Worm (Caenorhabditis elegans) whole organism, L4 larva: ENCODE data around the gene flp-21.

Experiments
- F26F4.8 ChIP-seq: fragments of 200-800 bp; sonication (Bioruptor generic); conservative IDR thresholded peaks from 2 replicates; pipeline ENCODE4 v1.3.6; 2022; ENCODE audit warnings: missing genetic modification characterization, missing compliant biosample characterization
- T20F7.1 ChIP-seq: fragments of 200-800 bp; sonication (Bioruptor generic); optimal IDR thresholded peaks from 2 replicates; lab custom pipeline; 2018; ENCODE audit warnings: mild to moderate bottlenecking, missing genetic modification characterization, missing compliant biosample characterization
- Y105C5A.15 ChIP-seq: fragments of 200-800 bp; sonication (Bioruptor generic); IDR thresholded peaks from 2 replicates; pipeline ENCODE4 v1.3.6; 2022; ENCODE audit warnings: missing genetic modification characterization, missing compliant biosample characterization
- Y5F2A.4 ChIP-seq: fragments of 200-800 bp; sonication (Bioruptor generic); optimal IDR thresholded peaks from 2 replicates; lab custom pipeline; 2018; ENCODE audit warnings: mild to moderate bottlenecking, missing genetic modification characterization, missing compliant biosample characterization
- aha-1 ChIP-seq: fragments of 150-350 bp; peaks from one replicate; lab custom pipeline; 2014; ENCODE audit warnings: missing biosample characterization, missing genetic modification characterization
- aly-2 ChIP-seq: sonication (generic microtip); optimal IDR thresholded peaks from 2 replicates; lab custom pipeline; 2018; ENCODE audit warnings: missing biosample characterization, missing genetic modification characterization
- arid-1 ChIP-seq: fragments of 200-800 bp; sonication (Bioruptor generic); conservative IDR thresholded peaks from 2 replicates; pipeline ENCODE4 v1.3.6; 2022; ENCODE audit warnings: missing genetic modification reagents, missing genetic modification characterization, missing compliant biosample characterization
- attf-4 ChIP-seq: sonication (generic microtip); optimal IDR thresholded peaks from 3 replicates; lab custom pipeline; 2017; ENCODE audit warnings: missing biosample characterization, missing genetic modification characterization
- ceh-44 ChIP-seq: fragments of 200-800 bp; sonication (Bioruptor generic); IDR thresholded peaks from 2 replicates; pipeline ENCODE4 v1.3.6; 2022; ENCODE audit warnings: missing genetic modification reagents, missing genetic modification characterization, missing compliant biosample characterization
- ces-1 ChIP-seq: fragments of 150-350 bp; sonication (generic microtip); optimal IDR thresholded peaks from 4 replicates; lab custom pipeline; 2014; ENCODE audit warnings: missing biosample characterization, missing genetic modification reagents, missing genetic modification characterization
- cey-2 ChIP-seq: sonication (generic microtip); optimal IDR thresholded peaks from 3 replicates; lab custom pipeline; 2017; ENCODE audit warnings: missing genetic modification characterization, mild to moderate bottlenecking, missing compliant biosample characterization, antibody characterized with exemption, borderline replicate concordance; ENCODE audit not compliant: insufficient read depth
- ctbp-1 ChIP-seq: fragments of 200-800 bp; sonication (Bioruptor generic); IDR thresholded peaks from 2 replicates; pipeline ENCODE4 v1.3.6; 2022; ENCODE audit warnings: missing genetic modification reagents, missing genetic modification characterization, missing compliant biosample characterization
- daf-19 ChIP-seq: fragments of 200-800 bp; sonication (Bioruptor generic); conservative IDR thresholded peaks from 2 replicates; pipeline ENCODE4 v1.3.6; 2022; ENCODE audit warnings: missing genetic modification characterization, missing compliant biosample characterization
- dmd-6 ChIP-seq: fragments of 200-800 bp; sonication (Bioruptor generic); IDR thresholded peaks from 2 replicates; pipeline ENCODE4 v1.3.6; 2022; ENCODE audit warnings: missing genetic modification reagents, missing genetic modification characterization, missing compliant biosample characterization
- duxl-1 ChIP-seq: sonication (generic microtip); optimal IDR thresholded peaks from 2 replicates; lab custom pipeline; 2016; ENCODE audit warnings: mild to moderate bottlenecking, missing genetic modification characterization, moderate library complexity, missing compliant biosample characterization; ENCODE audit not compliant: poor library complexity
- dve-1 ChIP-seq: sonication (generic microtip); optimal IDR thresholded peaks from 2 replicates; lab custom pipeline; 2017; ENCODE audit warnings: antibody characterized with exemption, mild to moderate bottlenecking, missing genetic modification characterization, missing compliant biosample characterization; ENCODE audit not compliant: insufficient read depth
- egl-27 ChIP-seq: sonication (generic microtip); optimal IDR thresholded peaks from 3 replicates; lab custom pipeline; 2017; ENCODE audit warnings: missing biosample characterization, missing genetic modification reagents, missing genetic modification characterization
- gei-8 ChIP-seq: fragments of 200-800 bp; sonication (Bioruptor generic); optimal IDR thresholded peaks from 2 replicates; lab custom pipeline; 2018; ENCODE audit warnings: mild to moderate bottlenecking, missing genetic modification characterization, missing compliant biosample characterization
- hif-1 ChIP-seq, 2 experiments: sonication (generic microtip); optimal IDR thresholded peaks; 2 replicates each; lab custom pipeline; 2016 to 2017; ENCODE audit warnings: missing compliant biosample characterization in 2 of 2, missing genetic modification characterization in 2 of 2, missing genetic modification reagents in 2 of 2, missing genotype in 2 of 2, mild to moderate bottlenecking in 1 of 2
- hlh-11 ChIP-seq: fragments of 200-800 bp; sonication (Bioruptor generic); optimal IDR thresholded peaks from 2 replicates; lab custom pipeline; 2018; ENCODE audit warnings: mild to moderate bottlenecking, missing genetic modification characterization, missing compliant biosample characterization
- hlh-30 ChIP-seq: sonication (generic microtip); optimal IDR thresholded peaks from 2 replicates; lab custom pipeline; 2017; ENCODE audit warnings: antibody characterized with exemption, mild to moderate bottlenecking, missing genetic modification characterization, missing compliant biosample characterization; ENCODE audit not compliant: insufficient read depth
- lin-1 ChIP-seq: fragments of 200-800 bp; sonication (Bioruptor generic); IDR thresholded peaks from 2 replicates; pipeline ENCODE4 v1.3.6; 2022; ENCODE audit warnings: missing genetic modification reagents, missing genetic modification characterization, missing compliant biosample characterization
- lin-15B ChIP-seq: fragments of 150-350 bp; sonication (generic microtip); optimal IDR thresholded peaks from 3 replicates; lab custom pipeline; 2014; ENCODE audit warnings: missing biosample characterization, missing genetic modification characterization
- lin-38 ChIP-seq: fragments of 200-800 bp; sonication (Bioruptor generic); IDR thresholded peaks from 2 replicates; pipeline ENCODE4 v1.3.6; 2022; ENCODE audit warnings: missing genetic modification reagents, missing genetic modification characterization, missing compliant biosample characterization
- lin-39 ChIP-seq: fragments of 150-350 bp; optimal IDR thresholded peaks from 2 replicates; lab custom pipeline; 2014; ENCODE audit warnings: missing biosample characterization, missing genetic modification reagents, missing genetic modification characterization
- lsy-2 ChIP-seq, 2 experiments: fragments of 150-350 bp in 1 of 2; sonication (generic microtip) in 1 of 2; optimal IDR thresholded peaks; 2 replicates each; lab custom pipeline; 2014 to 2017; ENCODE audit warnings: missing biosample characterization in 2 of 2, missing genetic modification characterization in 2 of 2
- mdl-1 ChIP-seq, 2 experiments: fragments of 150-350 bp in 1 of 2; sonication (generic microtip) in 1 of 2; optimal IDR thresholded peaks; 2 replicates each; lab custom pipeline; 2014 to 2017; ENCODE audit warnings: missing biosample characterization in 2 of 2, missing genetic modification characterization in 2 of 2
- mep-1 ChIP-seq: fragments of 150-350 bp; sonication (generic microtip); optimal IDR thresholded peaks from 3 replicates; lab custom pipeline; 2014; ENCODE audit warnings: missing biosample characterization, missing genetic modification characterization
- mes-2 ChIP-seq: sonication (generic microtip); optimal IDR thresholded peaks from 2 replicates; lab custom pipeline; 2016; ENCODE audit warnings: missing genotype, mild to moderate bottlenecking, missing genetic modification characterization, missing compliant biosample characterization; ENCODE audit not compliant: poor library complexity, severe bottlenecking
- mxl-2 ChIP-seq: fragments of 200-800 bp; sonication (Bioruptor generic); conservative IDR thresholded peaks from 2 replicates; pipeline ENCODE4 v1.3.6; 2022; ENCODE audit warnings: missing genetic modification reagents, missing genetic modification characterization, missing compliant biosample characterization
- nhr-10 ChIP-seq: fragments of 150-350 bp; optimal IDR thresholded peaks from 2 replicates; lab custom pipeline; 2014; ENCODE audit warnings: missing biosample characterization, missing genetic modification characterization
- nhr-102 ChIP-seq: sonication (generic microtip); optimal IDR thresholded peaks from 2 replicates; lab custom pipeline; 2016; ENCODE audit warnings: mild to moderate bottlenecking, missing genetic modification characterization, moderate library complexity, missing compliant biosample characterization
- nhr-11 ChIP-seq: fragments of 150-350 bp; optimal IDR thresholded peaks from 2 replicates; lab custom pipeline; 2014; ENCODE audit warnings: missing biosample characterization, missing genetic modification characterization
- nhr-237 ChIP-seq: sonication (generic microtip); optimal IDR thresholded peaks from 2 replicates; lab custom pipeline; 2017; ENCODE audit warnings: missing biosample characterization, missing genetic modification characterization
- nhr-28 ChIP-seq: fragments of 150-350 bp; optimal IDR thresholded peaks from 2 replicates; lab custom pipeline; 2014; ENCODE audit warnings: missing biosample characterization, missing genetic modification characterization
- nhr-48 ChIP-seq: sonication (generic microtip); optimal IDR thresholded peaks from 2 replicates; lab custom pipeline; 2016; ENCODE audit warnings: mild to moderate bottlenecking, missing genetic modification characterization, missing compliant biosample characterization
- nhr-6 ChIP-seq: fragments of 150-350 bp; optimal IDR thresholded peaks from 2 replicates; lab custom pipeline; 2014; ENCODE audit warnings: missing biosample characterization, missing genetic modification characterization
- nhr-77 ChIP-seq: fragments of 150-350 bp; optimal IDR thresholded peaks from 2 replicates; lab custom pipeline; 2014; ENCODE audit warnings: missing biosample characterization, missing genetic modification characterization
- pha-4 ChIP-seq, 2 experiments: fragments of 150-350 bp in 1 of 2; fragments of 200-800 bp in 1 of 2; sonication (Bioruptor generic) in 1 of 2; IDR thresholded peaks in 1 of 2; optimal IDR thresholded peaks in 1 of 2; 2 replicates each; pipeline versions ENCODE4 v1.3.6 to Lab custom; 2014 to 2022; ENCODE audit warnings: missing genetic modification characterization in 2 of 2, missing genetic modification reagents in 2 of 2, missing biosample characterization in 1 of 2, missing compliant biosample characterization in 1 of 2
- php-3 ChIP-seq: fragments of 200-800 bp; sonication (Bioruptor generic); IDR thresholded peaks from 2 replicates; pipeline ENCODE4 v1.3.6; 2022; ENCODE audit warnings: missing genetic modification reagents, missing genetic modification characterization, missing compliant biosample characterization
- pqm-1 ChIP-seq: sonication (generic microtip); optimal IDR thresholded peaks from 2 replicates; lab custom pipeline; 2017; ENCODE audit warnings: missing biosample characterization, missing genetic modification characterization
- saeg-2 ChIP-seq: fragments of 200-800 bp; sonication (Bioruptor generic); IDR thresholded peaks from 2 replicates; pipeline ENCODE4 v1.3.6; 2022; ENCODE audit warnings: missing genetic modification reagents, missing genetic modification characterization, missing compliant biosample characterization
- set-16 ChIP-seq: fragments of 200-800 bp; sonication (Bioruptor generic); IDR thresholded peaks from 2 replicates; pipeline ENCODE4 v1.3.6; 2022; ENCODE audit warnings: missing genetic modification reagents, missing genetic modification characterization, missing compliant biosample characterization
- tra-1 ChIP-seq: fragments of 200-800 bp; sonication (Bioruptor generic); IDR thresholded peaks from 2 replicates; pipeline ENCODE4 v1.3.6; 2022; ENCODE audit warnings: missing genetic modification reagents, missing genetic modification characterization, missing compliant biosample characterization
- unc-130 ChIP-seq: sonication (generic microtip); optimal IDR thresholded peaks from 2 replicates; lab custom pipeline; 2016; ENCODE audit warnings: missing genetic modification reagents, missing genetic modification characterization, missing compliant biosample characterization
- unc-62 ChIP-seq, 3 experiments: fragments of 150-350 bp in 1 of 3; sonication (generic microtip); optimal IDR thresholded peaks in 2 of 3; peaks in 1 of 3; 1 replicate in 1 of 3; 2 replicates in 2 of 3; lab custom pipeline; 2014 to 2017; ENCODE audit warnings: missing biosample characterization in 3 of 3, missing genetic modification characterization in 3 of 3, missing genetic modification reagents in 3 of 3, missing genotype in 1 of 3
- zip-11 ChIP-seq: fragments of 200-800 bp; sonication (Bioruptor generic); IDR thresholded peaks from 2 replicates; pipeline ENCODE4 v1.3.6; 2022; ENCODE audit warnings: missing genetic modification characterization, missing compliant biosample characterization

flp-21 gene

ce11 chrV:7793067-7793466 is at the start of gene flp-21:
flp-21 (plus strand) TSS chrV:7793367.
- TF ChIP-seq nhr-10 (no peak), nhr-6 (tag; lab: Kevin White, UChicago) (no peak), ces-1 (GFP tag; lab: Kevin White, UChicago) (no peak), Y5F2A.4 (GFP tag; lab: Kevin White, UChicago) (no peak), duxl-1 (tag; lab: Kevin White, UChicago) (no peak), daf-19 (no peak), nhr-48 (tag; lab: Kevin White, UChicago) (no peak), aly-2 (tag; lab: Kevin White, UChicago) (no peak), F26F4.8 (GFP tag; lab: Robert Waterston, UW) (no peak), arid-1 (GFP tag; lab: Robert Waterston, UW) (no peak), dmd-6 (GFP tag; lab: Robert Waterston, UW) (no peak), lin-39 (tag; lab: Kevin White, UChicago) (no peak), pha-4 (GFP tag; IDR thresholded peaks at IDR 0.05; lab: Robert Waterston, UW) (no peak), pha-4 (tag; optimal IDR thresholded peaks at IDR 0.05; lab: Kevin White, UChicago) (no peak), ctbp-1 (GFP tag; lab: Robert Waterston, UW) (no peak), zip-11 (no peak), pqm-1 (tag; lab: Kevin White, UChicago) (no peak), Y105C5A.15 (GFP tag; lab: Robert Waterston, UW) (no peak), cey-2 (no peak), tra-1 (GFP tag; lab: Robert Waterston, UW) (no peak), lsy-2 (tag; optimal IDR thresholded peaks at IDR 0.05; lab: Kevin White, UChicago) (no peak)

- TF ChIP-seq egl-27 (no peak), unc-62 (GFP tag; optimal IDR thresholded peaks at IDR 0.05 in 1 of 2; lab: Kevin White, UChicago) (peak in 1 of 2 experiments; percentile 96), unc-62 (tag; optimal IDR thresholded peaks at IDR 0.05; lab: Kevin White, UChicago) (no peak), zip-11 (no peak), mdl-1 (tag; optimal IDR thresholded peaks at IDR 0.05; lab: Kevin White, UChicago) (peak in 1 of 2 experiments; percentile 2), Y5F2A.4 (GFP tag; lab: Kevin White, UChicago) (no peak), lin-1 (GFP tag; lab: Robert Waterston, UW) (peak; percentile 94), tra-1 (GFP tag; lab: Robert Waterston, UW) (peak; percentile 100), hif-1 (tag; optimal IDR thresholded peaks at IDR 0.05; lab: Kevin White, UChicago) (peak in 1 of 2 experiments; percentile 12), mxl-2 (GFP tag; lab: Robert Waterston, UW) (0 out of 2 replicates have a peak, but pooled peaks have one; percentile 28), lin-15B (tag; lab: Kevin White, UChicago) (no peak), nhr-237 (no peak), nhr-11 (tag; lab: Kevin White, UChicago) (no peak), hlh-30 (tag; lab: Kevin White, UChicago) (peak; percentile 58), nhr-77 (tag; lab: Kevin White, UChicago) (peak; percentile 25), nhr-48 (tag; lab: Kevin White, UChicago) (peak; percentile 88), pqm-1 (tag; lab: Kevin White, UChicago) (peak; percentile 53), mes-2 (tag; lab: Kevin White, UChicago) (peak; percentile 29), mep-1 (tag; lab: Kevin White, UChicago) (peak; percentile 53), nhr-102 (tag; lab: Kevin White, UChicago) (peak; percentile 85), lsy-2 (tag; optimal IDR thresholded peaks at IDR 0.05; lab: Kevin White, UChicago) (peak in 1 of 2 experiments; percentile 8), unc-130 (GFP tag; lab: Kevin White, UChicago) (no peak), set-16 (GFP tag; lab: Robert Waterston, UW) (peak; percentile 41; the same call in 1 of the 2 replicates), gei-8 (GFP tag; lab: Kevin White, UChicago) (peak; percentile 33), saeg-2 (GFP tag; lab: Robert Waterston, UW) (peak; percentile 80; the same call in 1 of the 2 replicates), aha-1 (peak; percentile 50), duxl-1 (tag; lab: Kevin White, UChicago) (peak; percentile 15), dve-1 (tag; lab: Kevin White, UChicago) (peak; percentile 97), ceh-44 (GFP tag; lab: Robert Waterston, UW) (no peak), hlh-11 (tag; lab: Kevin White, UChicago) (peak; percentile 97), attf-4 (tag; lab: Kevin White, UChicago) (no peak), nhr-28 (tag; lab: Kevin White, UChicago) (peak; percentile 75), lin-38 (GFP tag; lab: Robert Waterston, UW) (no peak), dmd-6 (GFP tag; lab: Robert Waterston, UW) (peak; percentile 99), php-3 (GFP tag; lab: Robert Waterston, UW) (peak; percentile 93), T20F7.1 (GFP tag; lab: Kevin White, UChicago) (peak; percentile 37)
These were observed 49.1 kb upstream of the flp-21 start for ce11 chrV:7744068-7744467.
